Worm (Caenorhabditis elegans): Measurements from ENCODE around the gene T16A9.3.

DNA sequence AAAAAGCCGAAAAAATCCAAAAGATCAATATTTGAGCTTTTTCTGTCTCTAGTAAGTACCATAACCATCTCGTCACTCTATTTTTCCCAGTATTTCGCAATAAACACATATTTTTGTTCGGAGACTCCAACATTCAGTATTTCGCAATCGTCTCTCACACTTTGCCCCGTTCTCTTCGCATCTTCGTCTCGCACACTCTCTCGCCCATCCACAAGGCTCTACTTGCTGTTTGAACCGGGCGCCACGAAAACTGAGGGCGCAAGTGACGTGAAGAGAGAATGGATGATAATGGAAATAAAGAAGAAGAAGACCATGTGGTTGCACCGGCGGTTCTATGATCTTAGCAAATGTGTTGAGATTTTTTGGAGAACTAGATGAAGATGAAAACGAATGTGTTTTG lies 5.2 kb upstream of the T16A9.3 start:
- TF ChIP-seq efl-1 (optimal IDR thresholded peaks at IDR 0.05) (peak; percentile 78 to 86), efl-1 (GFP tag; optimal IDR thresholded peaks at IDR 0.05 in 1 of 2) (peak; percentile 59 to 95), aha-1 (tag; optimal IDR thresholded peaks at IDR 0.05) (peak; percentile 66), ama-1 (optimal IDR thresholded peaks at IDR 0.05) (peak; percentile 40), lin-15B (tag; optimal IDR thresholded peaks at IDR 0.05) (peak; percentile 65), nhr-84 (tag; optimal IDR thresholded peaks at IDR 0.05) (no peak), mdl-1 (tag; optimal IDR thresholded peaks at IDR 0.05) (peak in 1 of 2 experiments; percentile 96), F16B12.6 (tag; optimal IDR thresholded peaks at IDR 0.05) (peak; percentile 21)

All from whole organism, L1 larva.